Worm (Caenorhabditis elegans): ENCODE measurements around the gene srt-31.

srt-31 gene

ce11 chrV:450757-451501, 21.8 kb upstream of the srt-31 start, which contains the start of gene nhr-123:
Gene nhr-123, plus strand, starts transcription at chrV:451451.
- TF ChIP-seq unc-39 (tag; optimal IDR thresholded peaks at IDR 0.05): no peak
- TF ChIP-seq dmd-6 (GFP tag; IDR thresholded peaks at IDR 0.05): no peak
- TF ChIP-seq php-3 (GFP tag; IDR thresholded peaks at IDR 0.05): 0 out of 2 replicates have a peak, but pooled peaks have one; percentile 21
- TF ChIP-seq daf-16 (GFP tag; optimal IDR thresholded peaks at IDR 0.05): no peak
- TF ChIP-seq daf-16 (tag; optimal IDR thresholded peaks at IDR 0.05): peak; percentile 67
- TF ChIP-seq dve-1 (tag; optimal IDR thresholded peaks at IDR 0.05; ENCODE audit: insufficient read depth): peak; percentile 5
- TF ChIP-seq nhr-28 (tag; optimal IDR thresholded peaks at IDR 0.05): peak; percentile 46
- TF ChIP-seq madf-5 (GFP tag; IDR thresholded peaks at IDR 0.05): no peak
- TF ChIP-seq unc-62 (GFP tag; optimal IDR thresholded peaks at IDR 0.05 in 1 of 2): peak in 1 of 2 experiments; percentile 25
- TF ChIP-seq unc-62 (tag; optimal IDR thresholded peaks at IDR 0.05): no peak

ce11 chrV:453569-453968, 19.1 kb upstream of the srt-31 start, which contains the start of gene nhr-98:
Gene nhr-98, plus strand, starts transcription at chrV:453869.
- TF ChIP-seq F37D6.2 (tag; optimal IDR thresholded peaks at IDR 0.05) (no peak), aha-1 (tag) (peak; percentile 53)

- TF ChIP-seq pqm-1 (tag; optimal IDR thresholded peaks at IDR 0.05) (peak; percentile 18), dve-1 (tag; optimal IDR thresholded peaks at IDR 0.05; ENCODE audit: insufficient read depth) (peak; percentile 23), nhr-28 (tag; optimal IDR thresholded peaks at IDR 0.05) (peak; percentile 36), daf-16 (GFP tag; optimal IDR thresholded peaks at IDR 0.05) (no peak), daf-16 (tag; optimal IDR thresholded peaks at IDR 0.05) (peak; percentile 62), Y48G9A.11 (GFP tag; IDR thresholded peaks at IDR 0.05) (no peak)
Measured at ce11 chrV:457839-458238, 14.8 kb upstream of the srt-31 start.

ce11 chrV:459464-459863, 13.2 kb upstream of the srt-31 start, which contains the start of gene nhr-203:
Gene nhr-203, plus strand, starts transcription at chrV:459795.
- TF ChIP-seq nhr-25 (tag; optimal IDR thresholded peaks at IDR 0.05; ENCODE audit: borderline replicate concordance, insufficient read depth) (no peak), mxl-3 (GFP tag; optimal IDR thresholded peaks at IDR 0.05) (no peak), pqm-1 (tag; optimal IDR thresholded peaks at IDR 0.05) (peak; percentile 62), unc-62 (GFP tag; optimal IDR thresholded peaks at IDR 0.05 in 1 of 2) (no peak), unc-62 (tag; optimal IDR thresholded peaks at IDR 0.05) (no peak), dmd-6 (GFP tag; IDR thresholded peaks at IDR 0.05) (peak; percentile 89), fos-1 (tag; optimal IDR thresholded peaks at IDR 0.05) (no peak), dmd-8 (GFP tag; IDR thresholded peaks at IDR 0.05) (no peak), Y75B8A.6 (GFP tag; IDR thresholded peaks at IDR 0.05) (no peak), rbr-2 (tag; optimal IDR thresholded peaks at IDR 0.05) (no peak), ceh-44 (GFP tag; IDR thresholded peaks at IDR 0.05) (no peak), nhr-237 (tag; optimal IDR thresholded peaks at IDR 0.05) (no peak), vab-7 (GFP tag; IDR thresholded peaks at IDR 0.05) (no peak), hlh-11 (tag; optimal IDR thresholded peaks at IDR 0.05) (peak; percentile 63), sdz-12 (GFP tag; optimal IDR thresholded peaks at IDR 0.05) (no peak), Y48G9A.11 (GFP tag; IDR thresholded peaks at IDR 0.05) (no peak), R02D3.7 (tag; optimal IDR thresholded peaks at IDR 0.05) (no peak), snpc-1.2 (GFP tag; IDR thresholded peaks at IDR 0.05) (no peak), lsy-2 (tag; optimal IDR thresholded peaks at IDR 0.05) (peak in 1 of 2 experiments; percentile 6), mxl-2 (GFP tag; conservative IDR thresholded peaks at IDR 0.05) (no peak), egl-43 (GFP tag; IDR thresholded peaks at IDR 0.05) (no peak), attf-4 (tag; optimal IDR thresholded peaks at IDR 0.05) (no peak), fkh-10 (GFP tag; optimal IDR thresholded peaks at IDR 0.05) (no peak), nhr-77 (tag; optimal IDR thresholded peaks at IDR 0.05) (peak; percentile 66), hif-1 (tag; optimal IDR thresholded peaks at IDR 0.05) (peak in 1 of 2 experiments; percentile 14), mes-2 (tag; optimal IDR thresholded peaks at IDR 0.05; ENCODE audit: poor library complexity, severe bottlenecking) (peak; percentile 39), php-3 (GFP tag; IDR thresholded peaks at IDR 0.05) (peak; percentile 76), lim-7 (GFP tag; IDR thresholded peaks at IDR 0.05) (no peak), ces-1 (GFP tag; optimal IDR thresholded peaks at IDR 0.05) (no peak), nhr-48 (tag; optimal IDR thresholded peaks at IDR 0.05) (peak; percentile 49), nhr-28 (tag; optimal IDR thresholded peaks at IDR 0.05) (peak; percentile 99), spr-3 (GFP tag; optimal IDR thresholded peaks at IDR 0.05) (no peak), daf-16 (GFP tag; optimal IDR thresholded peaks at IDR 0.05) (no peak), daf-16 (tag; optimal IDR thresholded peaks at IDR 0.05) (peak; percentile 81), nhr-102 (tag; optimal IDR thresholded peaks at IDR 0.05) (peak; percentile 35), dve-1 (tag; optimal IDR thresholded peaks at IDR 0.05; ENCODE audit: insufficient read depth) (peak; percentile 80), aly-2 (tag; optimal IDR thresholded peaks at IDR 0.05) (no peak), ztf-7 (tag; optimal IDR thresholded peaks at IDR 0.05) (no peak)
